Fruit fly (Drosophila melanogaster) whole organism, embryonic: ENCODE data around the gene Tg.

Experiments
- B-H2 ChIP-seq: fragments of 200-800 bp; sonication (Bioruptor generic); optimal IDR thresholded peaks from 2 replicates; lab custom pipeline; 2018; ENCODE audit warnings: missing biosample characterization, mild to moderate bottlenecking, missing genetic modification characterization
- Bgb ChIP-seq: fragments of 200-800 bp; sonication (Bioruptor generic); IDR thresholded peaks from 2 replicates; pipeline ENCODE4 v1.3.6; 2022; ENCODE audit warnings: missing biosample characterization, missing genetic modification characterization; ENCODE audit not compliant: partially characterized antibody
- CG10462 ChIP-seq: fragments of 200-800 bp; sonication (Bioruptor generic); optimal IDR thresholded peaks from 2 replicates; lab custom pipeline; 2016; ENCODE audit warnings: missing biosample characterization, missing genetic modification characterization
- CG10959 ChIP-seq: fragments of 200-800 bp; sonication (Bioruptor generic); IDR thresholded peaks from 2 replicates; pipeline ENCODE4 v1.3.6; 2022; ENCODE audit warnings: missing biosample characterization, missing genetic modification characterization
- CG11695 ChIP-seq: fragments of 200-800 bp; sonication (Bioruptor generic); IDR thresholded peaks from 3 replicates; pipeline ENCODE4 v1.3.6; 2022; ENCODE audit warnings: missing biosample characterization, missing genetic modification characterization
- CG1233 ChIP-seq: fragments of 200-800 bp; sonication (Bioruptor generic); optimal IDR thresholded peaks from 4 replicates; lab custom pipeline; 2018; ENCODE audit warnings: missing biosample characterization, mild to moderate bottlenecking, missing genetic modification characterization
- CG13287 ChIP-seq: fragments of 200-800 bp; sonication (Bioruptor generic); IDR thresholded peaks from 2 replicates; pipeline ENCODE4 v1.3.6; 2022; ENCODE audit warnings: missing biosample characterization, missing genetic modification characterization; ENCODE audit not compliant: partially characterized antibody
- CG17359 ChIP-seq: fragments of 200-800 bp; sonication (Bioruptor generic); optimal IDR thresholded peaks from 3 replicates; lab custom pipeline; 2018; ENCODE audit warnings: missing biosample characterization, mild to moderate bottlenecking, missing genetic modification characterization, moderate library complexity
- CG17912 ChIP-seq: fragments of 200-800 bp; sonication (Bioruptor generic); optimal IDR thresholded peaks from 2 replicates; lab custom pipeline; 2018; ENCODE audit warnings: missing biosample characterization, mild to moderate bottlenecking, missing genetic modification characterization
- CG1832 ChIP-seq: fragments of 200-800 bp; sonication (Bioruptor generic); optimal IDR thresholded peaks from 2 replicates; lab custom pipeline; 2017; ENCODE audit warnings: missing biosample characterization, mild to moderate bottlenecking, missing genetic modification characterization, inconsistent platforms
- CG2120 ChIP-seq: fragments of 200-800 bp; sonication (Bioruptor generic); optimal IDR thresholded peaks from 3 replicates; lab custom pipeline; 2016; ENCODE audit warnings: missing biosample characterization, missing genetic modification characterization
- CG2678 ChIP-seq: fragments of 200-800 bp; sonication (Bioruptor generic); optimal IDR thresholded peaks from 3 replicates; lab custom pipeline; 2019; ENCODE audit warnings: missing biosample characterization, mild to moderate bottlenecking, missing genetic modification characterization, moderate library complexity
- CG2889 ChIP-seq: fragments of 200-800 bp; sonication (Bioruptor generic); IDR thresholded peaks from 3 replicates; pipeline ENCODE4 v1.3.6; 2022; ENCODE audit warnings: missing biosample characterization, missing genetic modification characterization
- CG32767 ChIP-seq: fragments of 200-800 bp; sonication (Bioruptor generic); IDR thresholded peaks from 2 replicates; pipeline ENCODE4 v1.3.6; 2022; ENCODE audit warnings: missing biosample characterization, missing genetic modification characterization
- CG43689 ChIP-seq: fragments of 200-800 bp; sonication (Bioruptor generic); IDR thresholded peaks from 2 replicates; pipeline ENCODE4 v1.3.6; 2022; ENCODE audit warnings: missing biosample characterization, missing genetic modification characterization
- CG4730 ChIP-seq: fragments of 200-800 bp; sonication (Bioruptor generic); IDR thresholded peaks from 2 replicates; pipeline ENCODE4 v1.3.6; 2022; ENCODE audit warnings: missing biosample characterization, missing genetic modification characterization
- CG7357 ChIP-seq: fragments of 200-800 bp; sonication (Bioruptor generic); IDR thresholded peaks from 3 replicates; pipeline ENCODE4 v1.3.6; 2022; ENCODE audit warnings: missing biosample characterization, missing genetic modification characterization
- CG8290 ChIP-seq, 3 experiments: fragments of 200-800 bp; sonication (Bioruptor generic); optimal IDR thresholded peaks; 2 replicates each; lab custom pipeline; 2016 to 2019; ENCODE audit warnings: missing biosample characterization in 3 of 3, missing genetic modification characterization in 3 of 3, mild to moderate bottlenecking in 2 of 3, moderate library complexity in 1 of 3
- CG9215 ChIP-seq: fragments of 200-800 bp; sonication (Bioruptor generic); IDR thresholded peaks from 2 replicates; pipeline ENCODE4 v1.3.6; 2022; ENCODE audit warnings: missing biosample characterization, missing genetic modification characterization
- CrebB ChIP-seq: fragments of 200-800 bp; sonication (Bioruptor generic); optimal IDR thresholded peaks from 3 replicates; lab custom pipeline; 2018; ENCODE audit warnings: missing biosample characterization, mild to moderate bottlenecking, missing genetic modification characterization
- Doc2 ChIP-seq: fragments of 200-800 bp; sonication (Bioruptor generic); IDR thresholded peaks from 2 replicates; pipeline ENCODE4 v1.3.6; 2022; ENCODE audit warnings: missing biosample characterization, missing genetic modification characterization
- Drgx ChIP-seq: fragments of 200-800 bp; sonication (Bioruptor generic); IDR thresholded peaks from 2 replicates; pipeline ENCODE4 v1.3.6; 2022; ENCODE audit warnings: missing biosample characterization, missing genetic modification characterization
- Fer2 ChIP-seq: fragments of 200-800 bp; sonication (Bioruptor generic); optimal IDR thresholded peaks from 2 replicates; lab custom pipeline; 2018; ENCODE audit warnings: missing biosample characterization, mild to moderate bottlenecking, missing genetic modification characterization, moderate library complexity
- Gug ChIP-seq: fragments of 200-800 bp; sonication (Bioruptor generic); IDR thresholded peaks from 4 replicates; pipeline ENCODE4 v1.3.6; 2022; ENCODE audit warnings: missing biosample characterization, missing genetic modification characterization
- HHEX ChIP-seq: fragments of 200-800 bp; sonication (Bioruptor generic); optimal IDR thresholded peaks from 3 replicates; lab custom pipeline; 2017; ENCODE audit warnings: missing biosample characterization, mild to moderate bottlenecking, missing genetic modification characterization, missing genetic modification reagents
- Max ChIP-seq: fragments of 200-800 bp; sonication (Bioruptor generic); optimal IDR thresholded peaks from 2 replicates; lab custom pipeline; 2016; ENCODE audit warnings: missing biosample characterization, mild to moderate bottlenecking, missing genetic modification characterization
- NK7.1 ChIP-seq: fragments of 200-800 bp; sonication (Bioruptor generic); optimal IDR thresholded peaks from 3 replicates; lab custom pipeline; 2016; ENCODE audit warnings: missing biosample characterization, missing genetic modification characterization
- Poxn ChIP-seq: fragments of 200-800 bp; sonication (Bioruptor generic); IDR thresholded peaks from 2 replicates; pipeline ENCODE4 v1.3.6; 2022; ENCODE audit warnings: missing biosample characterization, missing genetic modification characterization
- Usf ChIP-seq: fragments of 200-800 bp; sonication (Bioruptor generic); optimal IDR thresholded peaks from 2 replicates; lab custom pipeline; 2017; ENCODE audit warnings: missing genotype, missing biosample characterization, missing genetic modification characterization
- bcd ChIP-seq: fragments of 200-800 bp; sonication (Bioruptor generic); optimal IDR thresholded peaks from 2 replicates; lab custom pipeline; 2017; ENCODE audit warnings: missing biosample characterization, mild to moderate bottlenecking, missing genetic modification characterization
- bigmax ChIP-seq: fragments of 200-800 bp; sonication (Bioruptor generic); optimal IDR thresholded peaks from 2 replicates; lab custom pipeline; 2018; ENCODE audit warnings: missing biosample characterization, mild to moderate bottlenecking, missing genetic modification characterization
- dmrt11E ChIP-seq: fragments of 200-800 bp; sonication (Bioruptor generic); optimal IDR thresholded peaks from 3 replicates; lab custom pipeline; 2018; ENCODE audit warnings: missing biosample characterization, mild to moderate bottlenecking, missing genetic modification characterization, moderate library complexity
- fd102C ChIP-seq: fragments of 200-800 bp; sonication (Bioruptor generic); optimal IDR thresholded peaks from 2 replicates; lab custom pipeline; 2018; ENCODE audit warnings: missing biosample characterization, mild to moderate bottlenecking, missing genetic modification characterization, moderate library complexity
- gce ChIP-seq: fragments of 200-800 bp; sonication (Bioruptor generic); IDR thresholded peaks from 3 replicates; pipeline ENCODE4 v1.3.6; 2022; ENCODE audit warnings: missing biosample characterization, missing genetic modification characterization
- gem ChIP-seq: fragments of 200-800 bp; sonication (Bioruptor generic); optimal IDR thresholded peaks from 2 replicates; lab custom pipeline; 2019; ENCODE audit warnings: missing biosample characterization, mild to moderate bottlenecking, missing genetic modification characterization, moderate library complexity
- ham ChIP-seq: fragments of 200-800 bp; sonication (Bioruptor generic); IDR thresholded peaks from 2 replicates; pipeline ENCODE4 v1.3.6; 2022; ENCODE audit warnings: missing biosample characterization, missing genetic modification characterization
- hb ChIP-seq: fragments of 200-800 bp; sonication (Bioruptor generic); IDR thresholded peaks from 3 replicates; pipeline ENCODE4 v1.3.6; 2022; ENCODE audit warnings: missing biosample characterization, missing genetic modification characterization; ENCODE audit not compliant: partially characterized antibody
- hkb ChIP-seq, 2 experiments: fragments of 200-800 bp in 1 of 2; fragments of >200 bp in 1 of 2; sonication (Bioruptor generic) in 1 of 2; IDR thresholded peaks in 1 of 2; optimal IDR thresholded peaks in 1 of 2; 2 replicates each; pipeline versions ENCODE4 v1.3.6 to Lab custom; 2017 to 2022; ENCODE audit warnings: missing biosample characterization in 1 of 2, missing genetic modification characterization in 1 of 2
- insv ChIP-seq, 2 experiments: fragments of 200-800 bp; sonication (Bioruptor generic); optimal IDR thresholded peaks; 3 replicates each; lab custom pipeline; 2016 to 2018; ENCODE audit warnings: missing biosample characterization in 2 of 2, missing genetic modification characterization in 2 of 2
- knrl ChIP-seq: fragments of 200-800 bp; sonication (Bioruptor generic); IDR thresholded peaks from 3 replicates; pipeline ENCODE4 v1.3.6; 2022; ENCODE audit warnings: missing biosample characterization, missing genetic modification characterization; ENCODE audit not compliant: partially characterized antibody
- lilli ChIP-seq: fragments of 200-800 bp; sonication (Bioruptor generic); optimal IDR thresholded peaks from 3 replicates; lab custom pipeline; 2016; ENCODE audit warnings: missing biosample characterization, missing genetic modification characterization
- pho ChIP-seq: fragments of 200-800 bp; sonication (Bioruptor generic); optimal IDR thresholded peaks from 2 replicates; lab custom pipeline; 2016; ENCODE audit warnings: missing biosample characterization, missing genetic modification characterization
- repo ChIP-seq: fragments of 200-800 bp; sonication (Bioruptor generic); optimal IDR thresholded peaks from 2 replicates; lab custom pipeline; 2016; ENCODE audit warnings: missing biosample characterization, missing genetic modification characterization
- rib ChIP-seq: fragments of 200-800 bp; sonication (Bioruptor generic); IDR thresholded peaks from 2 replicates; pipeline ENCODE4 v1.3.6; 2022; ENCODE audit warnings: missing biosample characterization, missing genetic modification characterization
- row ChIP-seq: fragments of 200-800 bp; sonication (Bioruptor generic); IDR thresholded peaks from 3 replicates; pipeline ENCODE4 v1.3.6; 2022; ENCODE audit warnings: missing biosample characterization, missing genetic modification characterization
- scrt ChIP-seq: fragments of 200-800 bp; sonication (Bioruptor generic); optimal IDR thresholded peaks from 2 replicates; lab custom pipeline; 2018; ENCODE audit warnings: missing biosample characterization, mild to moderate bottlenecking, missing genetic modification characterization, moderate library complexity
- sens-2 ChIP-seq: fragments of 200-800 bp; sonication (Bioruptor generic); IDR thresholded peaks from 2 replicates; pipeline ENCODE4 v1.3.6; 2022; ENCODE audit warnings: missing biosample characterization, missing genetic modification characterization
- shn ChIP-seq: fragments of 200-800 bp; sonication (Bioruptor generic); optimal IDR thresholded peaks from 3 replicates; lab custom pipeline; 2016; ENCODE audit warnings: missing biosample characterization, missing genetic modification characterization
- sim ChIP-seq: fragments of 200-800 bp; sonication (Bioruptor generic); IDR thresholded peaks from 2 replicates; pipeline ENCODE4 v1.3.6; 2022; ENCODE audit warnings: missing biosample characterization, missing genetic modification characterization
- zen ChIP-seq: fragments of 200-800 bp; sonication (Bioruptor generic); optimal IDR thresholded peaks from 3 replicates; lab custom pipeline; 2018; ENCODE audit warnings: missing biosample characterization, mild to moderate bottlenecking, missing genetic modification characterization, moderate library complexity

Gene Tg

DNA sequence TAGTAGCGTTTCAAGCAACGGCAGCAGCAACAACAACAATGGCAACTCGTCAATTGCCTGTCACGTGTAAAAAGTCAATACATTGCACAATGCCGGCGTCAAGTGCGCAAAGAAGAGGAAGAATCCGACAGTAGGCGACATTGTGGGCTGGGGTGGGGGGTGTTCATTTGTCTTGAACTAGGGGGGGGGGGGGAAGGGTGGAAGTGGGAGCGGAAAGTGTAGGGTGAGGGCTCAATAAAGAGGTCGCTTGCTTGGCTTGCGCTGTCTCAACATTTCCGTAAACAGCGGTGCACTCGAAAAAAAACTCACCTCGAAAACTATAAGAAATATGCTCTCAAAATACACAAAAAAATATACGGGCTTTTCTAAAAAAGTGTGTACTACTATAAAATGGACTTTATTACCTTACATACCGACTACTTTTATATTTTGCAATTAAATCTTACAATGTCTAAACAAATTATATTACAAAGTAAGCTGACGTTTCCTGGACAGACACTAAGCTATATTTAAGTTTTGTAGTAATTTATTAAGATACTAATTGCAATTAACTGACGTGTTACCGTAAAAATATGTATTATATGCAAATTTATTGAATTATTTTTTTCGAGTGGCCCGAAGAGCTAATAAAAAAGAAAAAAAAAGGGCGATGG is 45.3 kb upstream of the Tg start (continued):
- TF ChIP-seq CG17912 (GFP tag; lab: Kevin White, UChicago) (no peak), sens-2 (GFP tag; lab: Robert Waterston, UW) (no peak), hkb (optimal IDR thresholded peaks at IDR 0.05; lab: Kevin White, UChicago) (no peak), hkb (GFP tag; IDR thresholded peaks at IDR 0.05; lab: Robert Waterston, UW) (0 out of 2 replicates have a peak, but pooled peaks have one; percentile 19), ham (GFP tag; lab: Robert Waterston, UW) (no peak), CG32767 (GFP tag; lab: Robert Waterston, UW) (no peak), CG1233 (no peak), CG10462 (GFP tag; lab: Kevin White, UChicago) (no peak), Max (GFP tag; lab: Kevin White, UChicago) (no peak), HHEX (GFP tag; lab: Kevin White, UChicago) (no peak), bigmax (GFP tag; lab: Kevin White, UChicago) (no peak), CG17359 (peak; percentile 44), row (GFP tag; lab: Robert Waterston, UW) (peak; percentile 21; the same call in 1 of the 3 replicates), Gug (GFP tag; lab: Robert Waterston, UW) (no peak), NK7.1 (GFP tag; lab: Kevin White, UChicago) (no peak), CG13287 (GFP tag; lab: Robert Waterston, UW) (no peak), rib (GFP tag; lab: Robert Waterston, UW) (no peak), CG43689 (no peak), CG1832 (GFP tag; lab: Kevin White, UChicago) (no peak), knrl (GFP tag; lab: Robert Waterston, UW) (no peak), CG7357 (GFP tag; lab: Robert Waterston, UW) (no peak), CG11695 (GFP tag; lab: Robert Waterston, UW) (no peak), gem (tag; lab: Kevin White, UChicago) (peak; percentile 66), Drgx (GFP tag; lab: Robert Waterston, UW) (no peak), CG2889 (GFP tag; lab: Robert Waterston, UW) (no peak), CG9215 (GFP tag; lab: Robert Waterston, UW) (no peak), CG2120 (GFP tag; lab: Kevin White, UChicago) (no peak), lilli (GFP tag; lab: Kevin White, UChicago) (no peak), B-H2 (GFP tag; lab: Kevin White, UChicago) (no peak), CG8290 (GFP tag; optimal IDR thresholded peaks at IDR 0.05; lab: Kevin White, UChicago) (no peak), CG8290 (tag; optimal IDR thresholded peaks at IDR 0.05; lab: Kevin White, UChicago) (no peak), insv (GFP tag; optimal IDR thresholded peaks at IDR 0.05; lab: Kevin White, UChicago) (no peak), Doc2 (GFP tag; lab: Robert Waterston, UW) (no peak), pho (no peak), scrt (GFP tag; lab: Kevin White, UChicago) (no peak), dmrt11E (no peak), fd102C (GFP tag; lab: Kevin White, UChicago) (no peak), Poxn (GFP tag; lab: Robert Waterston, UW) (no peak), hb (GFP tag; lab: Robert Waterston, UW) (no peak), sim (no peak), repo (no peak), Bgb (no peak), CG2678 (tag; lab: Kevin White, UChicago) (peak; percentile 58), shn (GFP tag; lab: Kevin White, UChicago) (no peak), Usf (GFP tag; lab: Kevin White, UChicago) (no peak), CrebB (no peak), CG4730 (GFP tag; lab: Robert Waterston, UW) (no peak), gce (GFP tag; lab: Robert Waterston, UW) (no peak), zen (tag; lab: Kevin White, UChicago) (no peak), bcd (GFP tag; lab: Kevin White, UChicago) (peak; percentile 31), Fer2 (tag; lab: Kevin White, UChicago) (no peak), CG10959 (no peak)
